Worm (Caenorhabditis elegans): Measurements from ENCODE around the gene F53G2.1.

- TF ChIP-seq gmeb-2 (tag; optimal IDR thresholded peaks at IDR 0.05): no peak
- no peak for TF ChIP-seq pqm-1 (tag; optimal IDR thresholded peaks at IDR 0.05)
- TF ChIP-seq nhr-232 (tag; optimal IDR thresholded peaks at IDR 0.05): no peak
These were observed 42.0 kb downstream of the F53G2.1 start, which contains the start of gene K02F6.6 for ce11 chrII:2530496-2530895.

Data from whole organism, late embryonic.